Fruit fly (Drosophila melanogaster): ENCODE measurements around the gene CG14441.

CG14441 gene

dm6 chrX:6702028-6702433, 2.7 kb downstream of the CG14441 start (continued):
- TF ChIP-seq knrl (GFP tag; IDR thresholded peaks at IDR 0.05; ENCODE audit: partially characterized antibody) (no peak), Fer1 (GFP tag; optimal IDR thresholded peaks at IDR 0.05) (peak; percentile 14), CG4404 (GFP tag; IDR thresholded peaks at IDR 0.05) (no peak), Hmr (GFP tag; optimal IDR thresholded peaks at IDR 0.05) (peak; percentile 16), CG3838 (GFP tag; optimal IDR thresholded peaks at IDR 0.05) (peak; percentile 18), CG15479 (GFP tag; optimal IDR thresholded peaks at IDR 0.05) (no peak), CG8281 (tag; optimal IDR thresholded peaks at IDR 0.05) (peak; percentile 26), exex (tag; optimal IDR thresholded peaks at IDR 0.05) (no peak), HLHmδ (GFP tag; optimal IDR thresholded peaks at IDR 0.05) (no peak), fd96Cb (tag; optimal IDR thresholded peaks at IDR 0.05) (peak; percentile 81), CG11093 (GFP tag; IDR thresholded peaks at IDR 0.05) (peak; percentile 60; the same call in 1 of the 3 replicates), hbn (GFP tag; IDR thresholded peaks at IDR 0.05; ENCODE audit: partially characterized antibody) (no peak), croc (GFP tag; conservative IDR thresholded peaks at IDR 0.05) (peak; percentile 60; the same call in 1 of the 3 replicates), CG34376 (GFP tag; optimal IDR thresholded peaks at IDR 0.05) (no peak), ap (GFP tag; IDR thresholded peaks at IDR 0.05) (0 out of 2 replicates have a peak, but pooled peaks have one; percentile 25), hth (optimal IDR thresholded peaks at IDR 0.05) (no peak), CG15073 (GFP tag; optimal IDR thresholded peaks at IDR 0.05) (no peak), ewg (GFP tag; optimal IDR thresholded peaks at IDR 0.05) (peak; percentile 57), HLH4C (GFP tag; IDR thresholded peaks at IDR 0.05; ENCODE audit: partially characterized antibody) (no peak), eyg (GFP tag; optimal IDR thresholded peaks at IDR 0.05) (no peak), vfl (GFP tag; optimal IDR thresholded peaks at IDR 0.05) (no peak), CG14014 (GFP tag; IDR thresholded peaks at IDR 0.05) (peak; percentile 31; the same call in 1 of the 2 replicates), CG11456 (GFP tag; IDR thresholded peaks at IDR 0.05) (no peak), Optix (GFP tag; IDR thresholded peaks at IDR 0.05) (peak; percentile 60; the same call in 1 of the 3 replicates), CG17912 (GFP tag; optimal IDR thresholded peaks at IDR 0.05) (peak; percentile 2), pfk (GFP tag; optimal IDR thresholded peaks at IDR 0.05) (no peak), CG13123 (GFP tag; optimal IDR thresholded peaks at IDR 0.05) (peak; percentile 7), Ravus (GFP tag; IDR thresholded peaks at IDR 0.05) (no peak), Deaf1 (tag; optimal IDR thresholded peaks at IDR 0.05) (peak; percentile 4), Drgx (GFP tag; IDR thresholded peaks at IDR 0.05) (peak; percentile 88), B-H2 (GFP tag; optimal IDR thresholded peaks at IDR 0.05) (no peak), CG2889 (GFP tag; IDR thresholded peaks at IDR 0.05) (no peak), gfzf (GFP tag; optimal IDR thresholded peaks at IDR 0.05) (no peak), Ptx1 (GFP tag; IDR thresholded peaks at IDR 0.05) (peak; percentile 81), CG4424 (GFP tag; optimal IDR thresholded peaks at IDR 0.05) (peak; percentile 72), shn (GFP tag; optimal IDR thresholded peaks at IDR 0.05) (peak; percentile 22), scrt (GFP tag; optimal IDR thresholded peaks at IDR 0.05) (no peak), bsh (GFP tag; optimal IDR thresholded peaks at IDR 0.05) (peak; percentile 58 to 80), stwl (tag; optimal IDR thresholded peaks at IDR 0.05) (no peak), h (optimal IDR thresholded peaks at IDR 0.05) (no peak), CG11560 (tag; IDR thresholded peaks at IDR 0.05) (0 out of 3 replicates have a peak, but pooled peaks have one; percentile 16), pita (GFP tag; optimal IDR thresholded peaks at IDR 0.05) (no peak), mam (GFP tag; optimal IDR thresholded peaks at IDR 0.05) (peak; percentile 30), lab (GFP tag; optimal IDR thresholded peaks at IDR 0.05) (peak; percentile 56), Rx (GFP tag; IDR thresholded peaks at IDR 0.05) (peak; percentile 58; the same call in 1 of the 2 replicates), CG10321 (GFP tag; IDR thresholded peaks at IDR 0.05) (no peak), CG2116 (GFP tag; optimal IDR thresholded peaks at IDR 0.05) (peak; percentile 34), CG16815 (GFP tag; optimal IDR thresholded peaks at IDR 0.05) (no peak), Scr (GFP tag; IDR thresholded peaks at IDR 0.05; ENCODE audit: partially characterized antibody) (no peak), chif (GFP tag; optimal IDR thresholded peaks at IDR 0.05) (peak; percentile 47 to 76), CG9817 (tag; optimal IDR thresholded peaks at IDR 0.05) (peak; percentile 43)

Data from whole organism, embryonic.